Fruit fly (Drosophila melanogaster) whole organism, embryonic: ENCODE measurements around the gene CG31687.

Experiments used
- Atf-2 ChIP-seq: fragments of 200-800 bp; sonication (Bioruptor generic); optimal IDR thresholded peaks from 2 replicates; lab custom pipeline; 2016; ENCODE audit warnings: missing biosample characterization, missing genetic modification characterization
- CG10543 ChIP-seq: fragments of 200-800 bp; sonication (Bioruptor generic); optimal IDR thresholded peaks from 3 replicates; lab custom pipeline; 2017; ENCODE audit warnings: missing biosample characterization, mild to moderate bottlenecking, missing genetic modification characterization, moderate library complexity
- CG13624 ChIP-seq: fragments of 200-800 bp; sonication (Bioruptor generic); optimal IDR thresholded peaks from 2 replicates; lab custom pipeline; 2016; ENCODE audit warnings: missing biosample characterization, missing genetic modification characterization
- CG31224 ChIP-seq: fragments of 200-800 bp; sonication (Bioruptor generic); IDR thresholded peaks from 2 replicates; pipeline ENCODE4 v1.3.6; 2022; ENCODE audit warnings: missing biosample characterization, missing genetic modification characterization
- CG8765 ChIP-seq: fragments of 200-800 bp; sonication (Bioruptor generic); IDR thresholded peaks from 2 replicates; pipeline ENCODE4 v1.3.6; 2022; ENCODE audit warnings: missing biosample characterization, missing genetic modification characterization
- Dll ChIP-seq: fragments of 200-800 bp; sonication (Bioruptor generic); IDR thresholded peaks from 4 replicates; pipeline ENCODE4 v1.3.6; 2022; ENCODE audit warnings: missing biosample characterization, missing genetic modification characterization; ENCODE audit not compliant: partially characterized antibody
- Gsc ChIP-seq: fragments of 200-800 bp; sonication (Bioruptor generic); IDR thresholded peaks from 2 replicates; pipeline ENCODE4 v1.3.6; 2022; ENCODE audit warnings: missing biosample characterization, missing genetic modification characterization
- Hr3 ChIP-seq: fragments of 200-800 bp; sonication (Bioruptor generic); optimal IDR thresholded peaks from 3 replicates; lab custom pipeline; 2016; ENCODE audit warnings: missing biosample characterization, missing genetic modification characterization
- Sin3A ChIP-seq: fragments of >200 bp; optimal IDR thresholded peaks from 2 replicates; lab custom pipeline; 2018
- nerfin-1 ChIP-seq: fragments of 200-800 bp; sonication (Bioruptor generic); optimal IDR thresholded peaks from 3 replicates; lab custom pipeline; 2019; ENCODE audit warnings: missing biosample characterization, mild to moderate bottlenecking, missing genetic modification characterization, moderate library complexity
- pb ChIP-seq: fragments of 200-800 bp; sonication (Bioruptor generic); optimal IDR thresholded peaks from 3 replicates; lab custom pipeline; 2016; ENCODE audit warnings: missing biosample characterization, missing genetic modification characterization
- schlank ChIP-seq: fragments of 200-800 bp; sonication (Bioruptor generic); optimal IDR thresholded peaks from 2 replicates; lab custom pipeline; 2018; ENCODE audit warnings: missing biosample characterization, mild to moderate bottlenecking, missing genetic modification characterization

dm6 chr2L:20463316-20463856, 13.4 kb downstream of the CG31687 start, which contains the start of gene CG2493:
- TF ChIP-seq pb, result no peak
- no peak for TF ChIP-seq CG10543
- TF ChIP-seq Sin3A, result no peak
- no peak for TF ChIP-seq schlank (tag; lab: Kevin White, UChicago)
- TF ChIP-seq Dll (GFP tag; lab: Robert Waterston, UW), result no peak; the same call in 3 of the 4 replicates
- TF ChIP-seq Atf-2 (GFP tag; lab: Kevin White, UChicago), result no peak
- no peak for TF ChIP-seq CG31224 (GFP tag; lab: Robert Waterston, UW)
- TF ChIP-seq CG13624 (GFP tag; lab: Kevin White, UChicago), result peak; percentile 20
- no peak for TF ChIP-seq Hr3 (GFP tag; lab: Kevin White, UChicago)
- no peak for TF ChIP-seq Gsc (GFP tag; lab: Robert Waterston, UW)
- peak; percentile 3 for TF ChIP-seq nerfin-1 (tag; lab: Kevin White, UChicago)
- TF ChIP-seq CG8765, result no peak
